Worm (Caenorhabditis elegans): ENCODE results near the gene Y73B3B.1.
"Not testable (repeated sequence)": the region's sequence is repeated elsewhere in the genome, so short reads cannot be mapped to it uniquely, and the experiment has no call there.

Gene Y73B3B.1

ce11 chrX:211141-211540, at the start of gene Y73B3B.1:
TSS of gene Y73B3B.1 (minus strand) at chrX:211241.
- not testable (repeated sequence) for TF ChIP-seq nhr-11, nhr-28, ceh-28 (tag; optimal IDR thresholded peaks at IDR 0.05)

DNA sequence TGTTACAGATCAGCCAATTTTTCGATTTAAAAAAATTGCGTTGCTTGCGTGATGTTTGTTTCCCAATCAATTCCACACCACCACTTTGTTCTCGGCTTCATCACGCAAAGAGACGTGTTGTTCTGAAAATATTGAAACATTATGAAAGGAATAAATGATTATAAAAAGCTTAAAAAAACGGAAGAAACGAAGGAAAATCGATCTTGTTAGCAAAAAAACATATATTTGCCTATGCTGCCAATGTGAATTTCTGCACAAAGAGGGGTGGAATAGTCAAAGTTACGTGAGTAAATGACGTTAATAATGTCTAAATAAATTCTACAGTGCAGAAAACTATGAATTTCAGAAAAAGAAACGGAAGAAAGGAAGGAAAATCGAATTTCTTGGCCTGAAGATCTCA, 28.0 kb upstream of the Y73B3B.1 start, which contains the start of gene AC8.10:
TSS of gene AC8.10 (minus strand) at position 101 of the 400 bp plus-strand sequence.
- not testable (repeated sequence) for TF ChIP-seq ceh-28, ceh-9, mml-1 (tag; optimal IDR thresholded peaks at IDR 0.05)

ce11 chrX:229374-229773, 18.3 kb upstream of the Y73B3B.1 start, which contains the start of gene AC8.3:
TSS of gene AC8.3 (minus strand) at chrX:229474.
- not testable (repeated sequence) for TF ChIP-seq unc-62 (GFP tag; optimal IDR thresholded peaks at IDR 0.05); ceh-82 (tag; optimal IDR thresholded peaks at IDR 0.05); elt-1 (tag; optimal IDR thresholded peaks at IDR 0.05)

ce11 chrX:215488-215887, 4.4 kb upstream of the Y73B3B.1 start, which contains the start of gene set-28:
TSS of gene set-28 (minus strand) at chrX:215588.
- not testable (repeated sequence) for TF ChIP-seq egl-5, nhr-23, R02D3.7 (tag; optimal IDR thresholded peaks at IDR 0.05)

- TF ChIP-seq ceh-82, nhr-77, lsy-12 (tag; optimal IDR thresholded peaks at IDR 0.05): not testable (repeated sequence)
Measured at ce11 chrX:209695-210094, 1.3 kb downstream of the Y73B3B.1 start, which contains the start of gene Y73B3B.3. TSS of gene Y73B3B.3 (plus strand) at chrX:209995.

ce11 chrX:196403-196802, 14.6 kb downstream of the Y73B3B.1 start:
- TF ChIP-seq egl-27 (tag; optimal IDR thresholded peaks at IDR 0.05): no peak
- TF ChIP-seq pqm-1 (tag; optimal IDR thresholded peaks at IDR 0.05): no peak
- TF ChIP-seq ama-1 (optimal IDR thresholded peaks at IDR 0.05): no peak
- TF ChIP-seq daf-12 (tag; optimal IDR thresholded peaks at IDR 0.05): no peak
- no peak for TF ChIP-seq ceh-16 (tag; optimal IDR thresholded peaks at IDR 0.05)
- no peak for TF ChIP-seq R02D3.7 (tag; optimal IDR thresholded peaks at IDR 0.05)
- TF ChIP-seq lsy-12 (tag; optimal IDR thresholded peaks at IDR 0.05): no peak
- TF ChIP-seq ZK546.5 (tag; optimal IDR thresholded peaks at IDR 0.05): no peak
- TF ChIP-seq mml-1 (tag; optimal IDR thresholded peaks at IDR 0.05): no peak
- no peak for TF ChIP-seq nhr-23 (tag; optimal IDR thresholded peaks at IDR 0.05)
- no peak for TF ChIP-seq elt-2 (tag; optimal IDR thresholded peaks at IDR 0.05)
- TF ChIP-seq fkh-2 (tag; optimal IDR thresholded peaks at IDR 0.05): no peak
- no peak for TF ChIP-seq nfya-1 (tag; optimal IDR thresholded peaks at IDR 0.05; ENCODE audit: insufficient read depth)

DNA sequence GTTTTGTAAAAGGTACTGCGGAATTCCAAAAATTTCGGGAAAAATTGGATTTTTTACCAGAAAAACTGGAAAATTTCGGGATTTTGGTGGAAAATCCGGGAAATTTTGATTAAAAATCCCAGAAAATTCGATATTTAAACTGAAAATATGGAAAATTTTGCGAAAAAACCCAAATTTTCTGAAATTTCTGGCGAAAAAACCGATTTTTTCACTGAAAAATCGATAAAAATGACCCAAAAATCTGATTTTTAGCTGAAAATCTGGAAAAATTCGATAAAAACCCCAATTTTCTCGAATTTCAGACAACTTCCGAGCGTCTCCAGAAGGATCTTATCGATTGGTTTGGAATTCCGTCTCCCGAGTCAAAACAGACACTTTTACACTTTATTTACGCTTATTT, 18.5 kb downstream of the Y73B3B.1 start, which contains the start of gene T08D2.8:
TSS of gene T08D2.8 (plus strand) at position 301 of the 400 bp plus-strand sequence.
- TF ChIP-seq nhr-28 (tag; optimal IDR thresholded peaks at IDR 0.05) (no peak), mml-1 (tag; optimal IDR thresholded peaks at IDR 0.05) (no peak), R02D3.7 (tag; optimal IDR thresholded peaks at IDR 0.05) (no peak), elt-2 (tag; optimal IDR thresholded peaks at IDR 0.05) (no peak), pqm-1 (tag; optimal IDR thresholded peaks at IDR 0.05) (no peak)

DNA sequence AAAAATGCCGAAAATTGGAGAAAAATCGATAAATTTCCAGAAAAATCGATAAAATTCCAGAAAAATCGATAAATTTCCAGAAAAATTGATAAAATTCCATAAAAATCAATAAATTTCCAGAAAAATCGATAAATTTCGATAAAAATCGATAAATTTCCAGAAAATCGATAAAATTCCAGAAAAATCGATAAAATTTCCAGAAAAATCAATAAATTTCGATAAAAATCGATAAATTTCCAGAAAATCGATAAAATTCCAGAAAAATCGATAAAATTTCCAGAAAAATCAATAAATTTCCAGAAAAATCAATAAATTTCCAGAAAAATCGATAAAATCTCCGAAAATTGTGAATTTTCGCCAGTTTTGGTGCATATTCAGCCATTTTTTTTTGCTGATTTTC, 27.5 kb downstream of the Y73B3B.1 start:
- peak; percentile 43 for TF ChIP-seq ceh-28 (tag; optimal IDR thresholded peaks at IDR 0.05)

DNA sequence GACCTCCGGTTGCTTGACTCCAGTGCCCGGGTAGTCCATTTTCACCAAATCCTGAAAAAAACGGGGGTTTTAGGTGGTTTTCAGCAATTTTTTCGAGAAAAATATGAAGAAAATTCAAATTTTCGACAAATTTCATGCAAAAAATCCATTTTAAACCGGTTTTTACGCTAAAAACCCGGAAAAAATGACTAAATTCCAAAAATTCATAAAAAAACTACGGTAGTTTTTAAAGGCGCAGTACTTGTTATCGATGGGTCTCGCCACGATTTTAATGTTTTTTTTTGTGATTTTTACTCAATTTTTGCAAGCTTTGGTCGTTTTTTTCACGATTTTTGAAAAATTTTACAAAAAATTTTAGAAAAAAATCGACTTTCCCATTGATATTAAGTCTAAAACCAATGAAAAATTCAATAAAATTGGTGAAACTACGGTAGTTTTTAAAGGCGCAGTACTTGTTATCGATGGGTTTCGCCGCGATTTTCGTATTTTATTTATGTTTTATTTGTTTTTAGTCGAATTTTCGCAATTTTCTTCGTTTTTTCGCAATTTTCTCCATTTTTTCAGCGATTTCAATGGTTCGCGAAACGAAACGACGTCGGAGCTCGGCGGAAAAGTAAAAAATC, 28.8 kb downstream of the Y73B3B.1 start, which contains the start of the genes T08D2.6 and chkr-1:
TSS of gene T08D2.6 (minus strand) at position 51 of the 623 bp plus-strand sequence.
TSS of gene chkr-1 (plus strand) at position 573 of the 623 bp plus-strand sequence.
- not testable (repeated sequence) for TF ChIP-seq lin-15B, unc-39, elt-1 (tag; optimal IDR thresholded peaks at IDR 0.05)
